Fruit fly (Drosophila melanogaster): Measurements from ENCODE around the gene Tgi.

DNA sequence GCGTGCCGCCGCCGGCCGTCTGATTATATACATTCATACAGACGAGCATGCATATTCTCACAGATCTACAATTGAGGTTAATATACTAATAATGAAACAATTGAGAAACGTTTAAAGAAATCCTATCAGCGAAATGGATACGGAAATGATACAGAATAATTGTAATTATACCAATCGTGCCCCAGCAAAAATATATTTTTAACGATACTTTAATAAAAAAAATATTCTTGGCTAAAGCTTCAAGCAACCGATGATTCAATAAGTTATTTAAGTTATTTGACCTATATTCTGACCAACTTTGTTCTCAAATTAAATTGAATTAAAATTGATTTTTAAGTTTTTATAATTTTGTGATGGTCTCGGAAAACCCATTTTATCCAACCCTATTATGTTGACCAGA, 10.5 kb upstream of the Tgi start:
- TF ChIP-seq EcR (GFP tag; optimal IDR thresholded peaks at IDR 0.05) (no peak), usp (GFP tag; optimal IDR thresholded peaks at IDR 0.05) (no peak), CG8478 (optimal IDR thresholded peaks at IDR 0.05) (no peak), Dll (optimal IDR thresholded peaks at IDR 0.05) (no peak), psq (optimal IDR thresholded peaks at IDR 0.05) (no peak), pan (optimal IDR thresholded peaks at IDR 0.05) (no peak)
